Worm (Caenorhabditis elegans) whole organism, L3 larva: ENCODE data around the gene cwf-19L2.

ENCODE experiments used
- egl-27 ChIP-seq: sonication (generic microtip); optimal IDR thresholded peaks from 4 replicates; lab custom pipeline; 2017; ENCODE audit warnings: missing biosample characterization, missing genetic modification reagents, missing genetic modification characterization
- fkh-10 ChIP-seq: sonication (generic microtip); optimal IDR thresholded peaks from 2 replicates; lab custom pipeline; 2017; ENCODE audit warnings: missing biosample characterization, missing genetic modification reagents, missing genetic modification characterization
- nhr-12 ChIP-seq: fragments of 150-350 bp; optimal IDR thresholded peaks from 2 replicates; lab custom pipeline; 2014; ENCODE audit warnings: missing biosample characterization, missing genetic modification characterization

- no peak for TF ChIP-seq egl-27 (tag; lab: Kevin White, UChicago)
- no peak for TF ChIP-seq fkh-10 (GFP tag; lab: Kevin White, UChicago)
- no peak for TF ChIP-seq nhr-12 (tag; lab: Kevin White, UChicago)
Measured at ce11 chrIII:7338009-7338408, 44.6 kb downstream of the cwf-19L2 start.
